Fruit fly (Drosophila melanogaster): ENCODE results near the gene bru2.
A peak's percentile ranks its signal among the peaks of the same experiment; 100 is the strongest.

Gene bru2

dm6 chr2L:12424555-12424954 is 80.5 kb downstream of the bru2 start, which contains the start of gene Fam92 (continued):
- TF ChIP-seq Dfd (GFP tag; optimal IDR thresholded peaks at IDR 0.05) = no peak
- TF ChIP-seq ERR (GFP tag; optimal IDR thresholded peaks at IDR 0.05) = no peak
- TF ChIP-seq pfk (GFP tag; optimal IDR thresholded peaks at IDR 0.05) = peak; percentile 8
- no peak; the same call in 2 of the 3 replicates for TF ChIP-seq row (GFP tag; IDR thresholded peaks at IDR 0.05)
- peak; percentile 74 for TF ChIP-seq CG2712 (tag; optimal IDR thresholded peaks at IDR 0.05)
- TF ChIP-seq dmrt99B (tag; optimal IDR thresholded peaks at IDR 0.05) = peak; percentile 11
- TF ChIP-seq jumu (GFP tag; optimal IDR thresholded peaks at IDR 0.05) = peak; percentile 26
- no peak for TF ChIP-seq esg (GFP tag; conservative IDR thresholded peaks at IDR 0.05)
- no peak for TF ChIP-seq fd96Cb (tag; optimal IDR thresholded peaks at IDR 0.05)
- peak; percentile 49; the same call in 1 of the 3 replicates for TF ChIP-seq dysf (GFP tag; IDR thresholded peaks at IDR 0.05)
- TF ChIP-seq CG14667 (GFP tag; IDR thresholded peaks at IDR 0.05) = no peak
- TF ChIP-seq org-1 (GFP tag; optimal IDR thresholded peaks at IDR 0.05) = no peak
- TF ChIP-seq pan (optimal IDR thresholded peaks at IDR 0.05) = no peak
- TF ChIP-seq pan (GFP tag; optimal IDR thresholded peaks at IDR 0.05 in 1 of 2, IDR thresholded peaks at IDR 0.05 in 1 of 2) = peak in 1 of 2 experiments; percentile 66
- no peak for TF ChIP-seq fru (optimal IDR thresholded peaks at IDR 0.05)
- TF ChIP-seq wdn (GFP tag; IDR thresholded peaks at IDR 0.05) = no peak
- TF ChIP-seq CG14014 (GFP tag; IDR thresholded peaks at IDR 0.05) = peak; percentile 50; the same call in 1 of the 2 replicates
- TF ChIP-seq sob (GFP tag; IDR thresholded peaks at IDR 0.05) = peak; percentile 38; the same call in 1 of the 2 replicates
- peak; percentile 6 for TF ChIP-seq fu2 (GFP tag; optimal IDR thresholded peaks at IDR 0.05)
- peak; percentile 69 for TF ChIP-seq lilli (GFP tag; optimal IDR thresholded peaks at IDR 0.05)
- no peak for TF ChIP-seq CG10543 (GFP tag; optimal IDR thresholded peaks at IDR 0.05)
- peak; percentile 82 for TF ChIP-seq NFAT (GFP tag; IDR thresholded peaks at IDR 0.05)
- TF ChIP-seq CG17612 (GFP tag; IDR thresholded peaks at IDR 0.05) = no peak
- peak; percentile 24; the same call in 1 of the 2 replicates for TF ChIP-seq CG1024 (GFP tag; IDR thresholded peaks at IDR 0.05)
- TF ChIP-seq CG30431 (GFP tag; optimal IDR thresholded peaks at IDR 0.05) = no peak
- TF ChIP-seq hth (optimal IDR thresholded peaks at IDR 0.05) = no peak
- TF ChIP-seq CG12659 (GFP tag; optimal IDR thresholded peaks at IDR 0.05) = peak; percentile 62
- TF ChIP-seq trh (GFP tag; optimal IDR thresholded peaks at IDR 0.05) = no peak
- TF ChIP-seq CG14965 (GFP tag; optimal IDR thresholded peaks at IDR 0.05; ENCODE audit: borderline replicate concordance) = no peak
- no peak for TF ChIP-seq crp (GFP tag; optimal IDR thresholded peaks at IDR 0.05)
- TF ChIP-seq CG2678 (tag; optimal IDR thresholded peaks at IDR 0.05) = peak; percentile 49
- TF ChIP-seq Mrtf (GFP tag; IDR thresholded peaks at IDR 0.05) = peak; percentile 49; the same call in 2 of the 3 replicates
- peak; percentile 87 for TF ChIP-seq CG11456 (GFP tag; IDR thresholded peaks at IDR 0.05)
- TF ChIP-seq CG2875 (GFP tag; optimal IDR thresholded peaks at IDR 0.05) = peak; percentile 31
- peak; percentile 63 for TF ChIP-seq CG17912 (GFP tag; optimal IDR thresholded peaks at IDR 0.05)
- peak; percentile 64 for TF ChIP-seq CG15696 (tag; optimal IDR thresholded peaks at IDR 0.05)
- TF ChIP-seq Rfx (GFP tag; IDR thresholded peaks at IDR 0.05) = peak; percentile 91
- TF ChIP-seq sim (GFP tag; IDR thresholded peaks at IDR 0.05) = no peak
- no peak for TF ChIP-seq nerfin-1 (tag; optimal IDR thresholded peaks at IDR 0.05)
- TF ChIP-seq CG10654 (GFP tag; optimal IDR thresholded peaks at IDR 0.05) = no peak
- TF ChIP-seq zen (tag; optimal IDR thresholded peaks at IDR 0.05) = peak; percentile 24
- peak; percentile 51 for TF ChIP-seq HmgZ (tag; optimal IDR thresholded peaks at IDR 0.05)
- peak; percentile 60 for TF ChIP-seq az2 (GFP tag; optimal IDR thresholded peaks at IDR 0.05)
- TF ChIP-seq ind (GFP tag; optimal IDR thresholded peaks at IDR 0.05) = peak; percentile 36
- peak; percentile 31; the same call in 1 of the 2 replicates for TF ChIP-seq CG13287 (GFP tag; IDR thresholded peaks at IDR 0.05; ENCODE audit: partially characterized antibody)
- TF ChIP-seq CG12391 (tag; optimal IDR thresholded peaks at IDR 0.05) = peak; percentile 42
- peak; percentile 61 for TF ChIP-seq CG9932 (GFP tag; IDR thresholded peaks at IDR 0.05)
- TF ChIP-seq corto (GFP tag; optimal IDR thresholded peaks at IDR 0.05) = no peak
- TF ChIP-seq hb (GFP tag; IDR thresholded peaks at IDR 0.05; ENCODE audit: partially characterized antibody) = no peak
- no peak for TF ChIP-seq CG9876 (GFP tag; optimal IDR thresholded peaks at IDR 0.05)
- TF ChIP-seq Dll (GFP tag; IDR thresholded peaks at IDR 0.05; ENCODE audit: partially characterized antibody) = no peak

Data from whole organism, embryonic.